Worm (Caenorhabditis elegans) whole organism, mixed stage, embryonic: Measurements from ENCODE around the gene dhc-4.

Experiments used
- ces-1 ChIP-seq: fragments of 150-350 bp; optimal IDR thresholded peaks from 2 replicates; lab custom pipeline; 2014; ENCODE audit warnings: missing biosample characterization, missing genetic modification reagents, missing genetic modification characterization
- mep-1 ChIP-seq: fragments of 150-350 bp; optimal IDR thresholded peaks from 2 replicates; lab custom pipeline; 2017; ENCODE audit warnings: missing biosample characterization, missing genetic modification reagents, missing genetic modification characterization, inconsistent platforms
- mls-2 ChIP-seq: sonication (generic microtip); optimal IDR thresholded peaks from 2 replicates; lab custom pipeline; 2016; ENCODE audit warnings: mild to moderate bottlenecking, missing genetic modification characterization, moderate library complexity, missing compliant biosample characterization
- nhr-12 ChIP-seq: fragments of 150-350 bp; optimal IDR thresholded peaks from 2 replicates; lab custom pipeline; 2014; ENCODE audit warnings: missing biosample characterization, missing genetic modification characterization
- unc-62 ChIP-seq: fragments of 150-350 bp; optimal IDR thresholded peaks from 2 replicates; lab custom pipeline; 2014; ENCODE audit warnings: missing biosample characterization, missing genetic modification reagents, missing genetic modification characterization

DNA sequence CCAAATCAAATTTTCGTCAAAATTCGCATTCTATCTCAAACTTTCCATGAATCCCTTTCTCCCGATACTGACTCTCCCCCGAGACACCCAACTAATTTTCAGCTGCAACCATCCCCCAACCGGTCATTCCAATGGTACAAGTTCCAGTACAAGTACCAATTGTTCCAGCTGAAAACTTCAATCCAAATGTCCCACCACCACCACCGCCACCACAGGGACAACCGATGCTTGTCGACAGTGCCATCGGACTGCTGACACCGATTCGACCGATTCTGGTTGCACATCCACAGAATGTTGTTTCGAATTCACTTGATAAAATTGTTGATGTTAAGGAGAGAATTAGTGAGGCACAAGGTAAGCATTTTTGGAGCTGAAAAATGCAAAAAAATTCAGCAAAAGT lies 24.2 kb upstream of the dhc-4 start:
- no peak for TF ChIP-seq unc-62 (GFP tag; lab: Kevin White, UChicago)
- no peak for TF ChIP-seq nhr-12 (tag; lab: Kevin White, UChicago)
- no peak for TF ChIP-seq mep-1 (tag; lab: Kevin White, UChicago)
- no peak for TF ChIP-seq ces-1 (GFP tag; lab: Kevin White, UChicago)
- no peak for TF ChIP-seq mls-2 (tag; lab: Kevin White, UChicago)
